Worm (Caenorhabditis elegans) whole organism, L4/young adult: Measurements from ENCODE around the gene Y54G2A.38.

Experiments
- W03F9.2 ChIP-seq: fragments of 150-350 bp; optimal IDR thresholded peaks from 2 replicates; lab custom pipeline; 2014; ENCODE audit warnings: missing biosample characterization, missing genetic modification characterization
- dao-5 ChIP-seq: sonication (generic microtip); optimal IDR thresholded peaks from 2 replicates; lab custom pipeline; 2016; ENCODE audit warnings: missing genotype, missing genetic modification characterization, moderate library complexity, missing compliant biosample characterization
- him-1 ChIP-seq: sonication (generic microtip); optimal IDR thresholded peaks from 2 replicates; lab custom pipeline; 2016; ENCODE audit warnings: missing genotype, missing genetic modification reagents, missing genetic modification characterization, missing compliant biosample characterization

- TF ChIP-seq him-1 (tag; lab: Kevin White, UChicago) (no peak), dao-5 (tag; lab: Kevin White, UChicago) (no peak), W03F9.2 (no peak)
These were observed 42.9 kb downstream of the Y54G2A.38 start for ce11 chrIV:2802193-2802592.
